Worm (Caenorhabditis elegans) whole organism, L1 larva: Measurements from ENCODE around the gene W02A2.9.
A peak's percentile ranks its signal among the peaks of the same experiment; 100 is the strongest.

ENCODE experiments used
- C04F5.9 ChIP-seq: sonication (generic microtip); optimal IDR thresholded peaks from 2 replicates; lab custom pipeline; 2016; ENCODE audit warnings: missing genetic modification characterization, missing compliant biosample characterization
- C16A3.4 ChIP-seq: fragments of 150-350 bp; optimal IDR thresholded peaks from 2 replicates; lab custom pipeline; 2014; ENCODE audit warnings: missing biosample characterization, missing genetic modification characterization
- aha-1 ChIP-seq: fragments of 150-350 bp; optimal IDR thresholded peaks from 2 replicates; lab custom pipeline; 2014; ENCODE audit warnings: missing biosample characterization, missing genetic modification characterization
- ama-1 ChIP-seq: fragments of 150-350 bp; optimal IDR thresholded peaks from 2 replicates; lab custom pipeline; 2014
- blmp-1 ChIP-seq: fragments of 150-350 bp; optimal IDR thresholded peaks from 2 replicates; lab custom pipeline; 2014; ENCODE audit warnings: missing biosample characterization, missing genetic modification characterization
- ceh-63 ChIP-seq: fragments of 200-800 bp; sonication (Bioruptor generic); optimal IDR thresholded peaks from 2 replicates; lab custom pipeline; 2018; ENCODE audit warnings: mild to moderate bottlenecking, missing genetic modification characterization, missing compliant biosample characterization
- ceh-82 ChIP-seq, 3 experiments: fragments of 150-350 bp in 1 of 3; sonication (generic microtip) in 2 of 3; optimal IDR thresholded peaks; 2 replicates each; lab custom pipeline; 2014 to 2017; ENCODE audit warnings: missing biosample characterization in 3 of 3, missing genetic modification characterization in 3 of 3
- ceh-88 ChIP-seq: fragments of 200-800 bp; sonication (Bioruptor generic); IDR thresholded peaks from 2 replicates; pipeline ENCODE4 v1.3.6; 2022; ENCODE audit warnings: missing genetic modification characterization, missing compliant biosample characterization
- ceh-90 ChIP-seq: sonication (generic microtip); optimal IDR thresholded peaks from 2 replicates; lab custom pipeline; 2016; ENCODE audit warnings: missing genetic modification characterization, missing compliant biosample characterization
- ces-1 ChIP-seq: fragments of 150-350 bp; optimal IDR thresholded peaks from 2 replicates; lab custom pipeline; 2014; ENCODE audit warnings: missing biosample characterization, missing genetic modification reagents, missing genetic modification characterization
- dsc-1 ChIP-seq: sonication (generic microtip); optimal IDR thresholded peaks from 2 replicates; lab custom pipeline; 2016; ENCODE audit warnings: mild to moderate bottlenecking, missing genetic modification characterization, missing compliant biosample characterization
- efl-1 ChIP-seq, 4 experiments: fragments of 150-350 bp; optimal IDR thresholded peaks in 3 of 4; peaks in 1 of 4; 1 replicate in 1 of 4; 2 replicates in 3 of 4; lab custom pipeline; 2014; ENCODE audit warnings: missing biosample characterization in 2 of 4, missing genetic modification characterization in 2 of 4, missing genetic modification reagents in 2 of 4
- egl-27 ChIP-seq, 2 experiments: fragments of 150-350 bp in 1 of 2; sonication (generic microtip); optimal IDR thresholded peaks; 3 replicates each; lab custom pipeline; 2017 to 2018; ENCODE audit warnings: missing biosample characterization in 2 of 2, missing genetic modification characterization in 2 of 2, missing genetic modification reagents in 2 of 2
- elt-2 ChIP-seq: sonication (generic microtip); optimal IDR thresholded peaks from 2 replicates; lab custom pipeline; 2016; ENCODE audit warnings: missing genetic modification characterization, mild to moderate bottlenecking, inconsistent platforms, missing compliant biosample characterization, missing genetic modification reagents
- fkh-8 ChIP-seq: sonication (generic microtip); optimal IDR thresholded peaks from 2 replicates; lab custom pipeline; 2016; ENCODE audit warnings: mild to moderate bottlenecking, missing genetic modification characterization, missing compliant biosample characterization
- grh-1 ChIP-seq: fragments of 200-800 bp; sonication (Bioruptor generic); IDR thresholded peaks from 2 replicates; pipeline ENCODE4 v1.3.6; 2022; ENCODE audit warnings: missing genetic modification reagents, missing genetic modification characterization, missing compliant biosample characterization
- hlh-17 ChIP-seq: fragments of 200-800 bp; sonication (Bioruptor generic); optimal IDR thresholded peaks from 2 replicates; lab custom pipeline; 2018; ENCODE audit warnings: missing genetic modification characterization, mild to moderate bottlenecking, missing compliant biosample characterization, moderate library complexity, borderline replicate concordance
- hpl-2 ChIP-seq: fragments of 150-350 bp; optimal IDR thresholded peaks from 2 replicates; lab custom pipeline; 2014; ENCODE audit warnings: missing biosample characterization, missing genetic modification reagents, missing genetic modification characterization
- irx-1 ChIP-seq: sonication (generic microtip); optimal IDR thresholded peaks from 2 replicates; lab custom pipeline; 2016; ENCODE audit warnings: missing genetic modification characterization, missing compliant biosample characterization
- isw-1 ChIP-seq: fragments of 200-800 bp; sonication (Bioruptor generic); IDR thresholded peaks from 2 replicates; pipeline ENCODE4 v1.3.6; 2022; ENCODE audit warnings: missing genetic modification characterization, missing compliant biosample characterization
- lin-13 ChIP-seq: fragments of 150-350 bp; optimal IDR thresholded peaks from 2 replicates; lab custom pipeline; 2014; ENCODE audit warnings: missing biosample characterization, missing genetic modification reagents, missing genetic modification characterization
- lin-14 ChIP-seq: fragments of 200-800 bp; sonication (Bioruptor generic); optimal IDR thresholded peaks from 2 replicates; lab custom pipeline; 2018; ENCODE audit warnings: mild to moderate bottlenecking, missing genetic modification characterization, moderate library complexity, missing compliant biosample characterization
- lin-15B ChIP-seq: fragments of 150-350 bp; sonication (generic microtip); optimal IDR thresholded peaks from 3 replicates; lab custom pipeline; 2014; ENCODE audit warnings: missing biosample characterization, missing genetic modification characterization
- lin-35 ChIP-seq, 2 experiments: fragments of 150-350 bp; optimal IDR thresholded peaks; 2 replicates each; lab custom pipeline; 2014; ENCODE audit warnings: missing biosample characterization in 2 of 2, missing genetic modification characterization in 2 of 2, missing genetic modification reagents in 2 of 2
- lin-39 ChIP-seq: fragments of 150-350 bp; optimal IDR thresholded peaks from 2 replicates; lab custom pipeline; 2014; ENCODE audit warnings: missing biosample characterization, missing genetic modification reagents, missing genetic modification characterization
- lsy-2 ChIP-seq, 2 experiments: fragments of 150-350 bp; optimal IDR thresholded peaks; 2 replicates each; lab custom pipeline; 2014; ENCODE audit warnings: missing biosample characterization in 2 of 2, missing genetic modification characterization in 2 of 2
- mab-9 ChIP-seq: fragments of 200-800 bp; sonication (Bioruptor generic); IDR thresholded peaks from 2 replicates; pipeline ENCODE4 v1.3.6; 2022; ENCODE audit warnings: missing genetic modification reagents, missing genetic modification characterization, missing compliant biosample characterization
- mdl-1 ChIP-seq, 2 experiments: fragments of 150-350 bp; optimal IDR thresholded peaks; 2 replicates each; lab custom pipeline; 2014 to 2017; ENCODE audit warnings: missing biosample characterization in 2 of 2, missing genetic modification characterization in 2 of 2, inconsistent platforms in 1 of 2
- mep-1 ChIP-seq: fragments of 150-350 bp; optimal IDR thresholded peaks from 2 replicates; lab custom pipeline; 2014; ENCODE audit warnings: missing biosample characterization, missing genetic modification characterization
- nhr-237 ChIP-seq: fragments of 150-350 bp; optimal IDR thresholded peaks from 2 replicates; lab custom pipeline; 2014; ENCODE audit warnings: missing biosample characterization, missing genetic modification characterization
- nhr-28 ChIP-seq: fragments of 150-350 bp; optimal IDR thresholded peaks from 2 replicates; lab custom pipeline; 2014; ENCODE audit warnings: missing biosample characterization, missing genetic modification characterization
- nhr-47 ChIP-seq: sonication (generic microtip); optimal IDR thresholded peaks from 2 replicates; lab custom pipeline; 2016; ENCODE audit warnings: mild to moderate bottlenecking, missing genetic modification characterization, moderate library complexity, missing compliant biosample characterization
- nhr-71 ChIP-seq: sonication (generic microtip); optimal IDR thresholded peaks from 2 replicates; lab custom pipeline; 2016; ENCODE audit warnings: mild to moderate bottlenecking, missing genetic modification characterization, moderate library complexity, missing compliant biosample characterization
- nhr-77 ChIP-seq: fragments of 150-350 bp; optimal IDR thresholded peaks from 2 replicates; lab custom pipeline; 2014; ENCODE audit warnings: missing biosample characterization, missing genetic modification characterization
- nhr-85 ChIP-seq: sonication (generic microtip); peaks from one replicate; lab custom pipeline; 2016; ENCODE audit warnings: missing genetic modification characterization, inconsistent platforms, missing compliant biosample characterization
- nhr-90 ChIP-seq: sonication (generic microtip); optimal IDR thresholded peaks from 2 replicates; lab custom pipeline; 2016; ENCODE audit warnings: mild to moderate bottlenecking, missing genetic modification characterization, missing compliant biosample characterization; ENCODE audit not compliant: poor library complexity
- pag-3 ChIP-seq: sonication (generic microtip); optimal IDR thresholded peaks from 2 replicates; lab custom pipeline; 2017; ENCODE audit warnings: missing genetic modification characterization, mild to moderate bottlenecking, missing compliant biosample characterization, antibody characterized with exemption, borderline replicate concordance; ENCODE audit not compliant: insufficient read depth
- rnt-1 ChIP-seq: sonication (generic microtip); optimal IDR thresholded peaks from 2 replicates; lab custom pipeline; 2016; ENCODE audit warnings: mild to moderate bottlenecking, missing genetic modification characterization, moderate library complexity, missing compliant biosample characterization
- snpc-4 ChIP-seq: fragments of 150-350 bp; optimal IDR thresholded peaks from 2 replicates; lab custom pipeline; 2014; ENCODE audit warnings: missing biosample characterization, missing genetic modification characterization
- tbx-2 ChIP-seq: sonication (generic microtip); optimal IDR thresholded peaks from 2 replicates; lab custom pipeline; 2016; ENCODE audit warnings: missing genetic modification characterization, missing compliant biosample characterization
- unc-130 ChIP-seq: fragments of 150-350 bp; optimal IDR thresholded peaks from 2 replicates; lab custom pipeline; 2017; ENCODE audit warnings: missing biosample characterization, missing genetic modification characterization, inconsistent platforms
- unc-62 ChIP-seq: fragments of 150-350 bp; optimal IDR thresholded peaks from 2 replicates; lab custom pipeline; 2014; ENCODE audit warnings: missing biosample characterization, missing genetic modification reagents, missing genetic modification characterization
- unc-86 ChIP-seq: sonication (generic microtip); optimal IDR thresholded peaks from 2 replicates; lab custom pipeline; 2016; ENCODE audit warnings: missing genetic modification characterization, missing compliant biosample characterization
- unc-98 ChIP-seq: fragments of 200-800 bp; sonication (Bioruptor generic); IDR thresholded peaks from 2 replicates; pipeline ENCODE4 v1.3.6; 2022; ENCODE audit warnings: missing genetic modification characterization, missing compliant biosample characterization
- vab-15 ChIP-seq: sonication (generic microtip); optimal IDR thresholded peaks from 2 replicates; lab custom pipeline; 2017; ENCODE audit warnings: missing genotype, mild to moderate bottlenecking, missing genetic modification characterization, missing compliant biosample characterization
- xbp-1 ChIP-seq: sonication (generic microtip); optimal IDR thresholded peaks from 2 replicates; lab custom pipeline; 2016; ENCODE audit warnings: missing genetic modification characterization, missing compliant biosample characterization
- zag-1 ChIP-seq: fragments of 150-350 bp; optimal IDR thresholded peaks from 2 replicates; lab custom pipeline; 2014; ENCODE audit warnings: missing biosample characterization, missing genetic modification characterization
- zip-4 ChIP-seq: fragments of 200-800 bp; sonication (Bioruptor generic); optimal IDR thresholded peaks from 2 replicates; lab custom pipeline; 2018; ENCODE audit warnings: mild to moderate bottlenecking, missing genetic modification characterization, moderate library complexity, missing compliant biosample characterization
- ztf-4 ChIP-seq: fragments of 150-350 bp; optimal IDR thresholded peaks from 2 replicates; lab custom pipeline; 2014; ENCODE audit warnings: missing biosample characterization, missing genetic modification characterization

W02A2.9 gene

ce11 chrIV:13319886-13320650 is 27.4 kb upstream of the W02A2.9 start:
- TF ChIP-seq nhr-71 (tag; lab: Kevin White, UChicago): no peak
- TF ChIP-seq ceh-88 (GFP tag; lab: Robert Waterston, UW): no peak
- TF ChIP-seq grh-1 (GFP tag; lab: Robert Waterston, UW): no peak
- TF ChIP-seq ces-1 (GFP tag; lab: Kevin White, UChicago): no peak
- TF ChIP-seq dsc-1 (tag; lab: Kevin White, UChicago): no peak
- TF ChIP-seq unc-62 (GFP tag; lab: Kevin White, UChicago): no peak
- TF ChIP-seq vab-15: no peak
- TF ChIP-seq nhr-77: no peak
- TF ChIP-seq ceh-90 (tag; lab: Kevin White, UChicago): no peak
- TF ChIP-seq lin-15B: no peak
- TF ChIP-seq fkh-8 (tag; lab: Kevin White, UChicago): no peak
- no peak for TF ChIP-seq egl-27 (tag; optimal IDR thresholded peaks at IDR 0.05; lab: Kevin White, UChicago)
- TF ChIP-seq lin-13: no peak
- TF ChIP-seq lin-35 (GFP tag; optimal IDR thresholded peaks at IDR 0.05; lab: Kevin White, UChicago): no peak
- TF ChIP-seq C04F5.9 (tag; lab: Kevin White, UChicago): no peak
- no peak for TF ChIP-seq mab-9 (GFP tag; lab: Robert Waterston, UW)
- no peak for TF ChIP-seq nhr-237 (tag; lab: Kevin White, UChicago)
- no peak for TF ChIP-seq unc-130 (tag; lab: Kevin White, UChicago)

- TF ChIP-seq blmp-1 (peak; percentile 33), ces-1 (GFP tag; lab: Kevin White, UChicago) (no peak), C16A3.4 (tag; lab: Kevin White, UChicago) (peak; percentile 6), irx-1 (tag; lab: Kevin White, UChicago) (no peak), unc-86 (peak; percentile 64), xbp-1 (tag; lab: Kevin White, UChicago) (peak; percentile 65), mep-1 (peak; percentile 88), lin-39 (no peak), ceh-82 (tag; optimal IDR thresholded peaks at IDR 0.05; lab: Kevin White, UChicago) (peak in 2 of 3 experiments; percentile 44 to 71), aha-1 (tag; lab: Kevin White, UChicago) (peak; percentile 31), pag-3 (tag; lab: Kevin White, UChicago) (no peak), ama-1 (lab: Kevin White, UChicago) (no peak), ztf-4 (tag; lab: Kevin White, UChicago) (peak; percentile 72), mdl-1 (tag; optimal IDR thresholded peaks at IDR 0.05; lab: Kevin White, UChicago) (peak in 1 of 2 experiments; percentile 63), nhr-77 (peak; percentile 89), snpc-4 (tag; lab: Kevin White, UChicago) (peak; percentile 46), isw-1 (GFP tag; lab: Robert Waterston, UW) (no peak), tbx-2 (tag; lab: Kevin White, UChicago) (peak; percentile 81), efl-1 (optimal IDR thresholded peaks at IDR 0.05; lab: Kevin White, UChicago) (peak; percentile 58), efl-1 (GFP tag; optimal IDR thresholded peaks at IDR 0.05 in 1 of 2; lab: Kevin White, UChicago) (peak; percentile 19 to 70), hpl-2 (GFP tag; lab: Kevin White, UChicago) (no peak), nhr-90 (tag; lab: Kevin White, UChicago) (peak; percentile 81), nhr-28 (no peak), rnt-1 (tag; lab: Kevin White, UChicago) (peak; percentile 84), hlh-17 (GFP tag; lab: Kevin White, UChicago) (no peak), lsy-2 (tag; optimal IDR thresholded peaks at IDR 0.05; lab: Kevin White, UChicago) (peak; percentile 35 to 73), nhr-47 (tag; lab: Kevin White, UChicago) (peak; percentile 82), zag-1 (tag; lab: Kevin White, UChicago) (no peak), zip-4 (GFP tag; lab: Kevin White, UChicago) (no peak), ceh-90 (tag; lab: Kevin White, UChicago) (no peak), ceh-63 (GFP tag; lab: Kevin White, UChicago) (no peak), lin-35 (GFP tag; optimal IDR thresholded peaks at IDR 0.05; lab: Kevin White, UChicago) (peak; percentile 43 to 58), nhr-237 (tag; lab: Kevin White, UChicago) (peak; percentile 55), elt-2 (peak; percentile 94), nhr-85 (peak; percentile 88), lin-14 (GFP tag; lab: Kevin White, UChicago) (peak; percentile 97), unc-98 (GFP tag; lab: Robert Waterston, UW) (0 out of 2 replicates have a peak, but pooled peaks have one; percentile 18), lin-15B (peak; percentile 2), dsc-1 (tag; lab: Kevin White, UChicago) (peak; percentile 50)
Observed at ce11 chrIV:13322429-13322828, 25.0 kb upstream of the W02A2.9 start.
